Fruit fly (Drosophila melanogaster) whole organism, prepupa: ENCODE measurements around the gene Nha1.

Source experiments
- CG10631 ChIP-seq: fragments of 200-800 bp; sonication (Bioruptor generic); optimal IDR thresholded peaks from 2 replicates; lab custom pipeline; 2016; ENCODE audit warnings: missing biosample characterization, missing genetic modification characterization
- CG11294 ChIP-seq: fragments of 200-800 bp; sonication (Bioruptor generic); IDR thresholded peaks from 2 replicates; pipeline ENCODE4 v1.3.6; 2022; ENCODE audit warnings: missing biosample characterization, missing genetic modification characterization
- CG11902 ChIP-seq: fragments of 200-800 bp; sonication (Bioruptor generic); optimal IDR thresholded peaks from 3 replicates; lab custom pipeline; 2016; ENCODE audit warnings: missing biosample characterization, missing genetic modification characterization
- CG15336 ChIP-seq: fragments of 200-800 bp; sonication (Bioruptor generic); IDR thresholded peaks from 2 replicates; pipeline ENCODE4 v1.3.6; 2022; ENCODE audit warnings: missing biosample characterization, missing genetic modification characterization
- CG1621 ChIP-seq: fragments of 200-800 bp; sonication (Bioruptor generic); optimal IDR thresholded peaks from 3 replicates; lab custom pipeline; 2018; ENCODE audit warnings: missing biosample characterization, mild to moderate bottlenecking, missing genetic modification characterization
- CG31627 ChIP-seq: fragments of 200-800 bp; sonication (Bioruptor generic); optimal IDR thresholded peaks from 3 replicates; lab custom pipeline; 2016; ENCODE audit warnings: missing biosample characterization, missing genetic modification characterization
- CG6163 ChIP-seq: fragments of 200-800 bp; sonication (Bioruptor generic); IDR thresholded peaks from 3 replicates; pipeline ENCODE4 v1.3.6; 2022; ENCODE audit warnings: missing biosample characterization, missing genetic modification characterization
- CG6792 ChIP-seq: fragments of 200-800 bp; sonication (Bioruptor generic); optimal IDR thresholded peaks from 3 replicates; lab custom pipeline; 2016; ENCODE audit warnings: missing biosample characterization, missing genetic modification characterization
- CG6854 ChIP-seq: fragments of 200-800 bp; sonication (Bioruptor generic); optimal IDR thresholded peaks from 2 replicates; lab custom pipeline; 2017; ENCODE audit warnings: missing biosample characterization, mild to moderate bottlenecking, missing genetic modification characterization
- CG7368 ChIP-seq: fragments of 200-800 bp; sonication (Bioruptor generic); optimal IDR thresholded peaks from 3 replicates; lab custom pipeline; 2016; ENCODE audit warnings: missing biosample characterization, missing genetic modification characterization
- CG8119 ChIP-seq: fragments of 200-800 bp; sonication (Bioruptor generic); IDR thresholded peaks from 3 replicates; pipeline ENCODE4 v1.3.6; 2022; ENCODE audit warnings: missing biosample characterization, missing genetic modification characterization
- CG9139 ChIP-seq: fragments of 200-800 bp; sonication (Bioruptor generic); optimal IDR thresholded peaks from 3 replicates; lab custom pipeline; 2017; ENCODE audit warnings: missing biosample characterization, mild to moderate bottlenecking, missing genetic modification characterization
- Eip75B ChIP-seq: fragments of 200-800 bp; sonication (Bioruptor generic); optimal IDR thresholded peaks from 3 replicates; lab custom pipeline; 2016; ENCODE audit warnings: missing biosample characterization, missing genetic modification characterization
- Eip78C ChIP-seq: fragments of 200-800 bp; sonication (Bioruptor generic); peaks from one replicate; lab custom pipeline; 2016; ENCODE audit warnings: missing biosample characterization, missing genetic modification characterization
- Eip93F ChIP-seq: fragments of 200-800 bp; sonication (Bioruptor generic); optimal IDR thresholded peaks from 2 replicates; lab custom pipeline; 2016; ENCODE audit warnings: missing biosample characterization, mild to moderate bottlenecking, missing genetic modification characterization
- Ets21C ChIP-seq: fragments of 200-800 bp; sonication (Bioruptor generic); optimal IDR thresholded peaks from 3 replicates; lab custom pipeline; 2016; ENCODE audit warnings: missing biosample characterization, missing genetic modification characterization
- Gug ChIP-seq: fragments of 200-800 bp; sonication (Bioruptor generic); IDR thresholded peaks from 2 replicates; pipeline ENCODE4 v1.3.6; 2022; ENCODE audit warnings: missing biosample characterization, missing genetic modification characterization
- Hr39 ChIP-seq: fragments of 200-800 bp; sonication (Bioruptor generic); optimal IDR thresholded peaks from 2 replicates; lab custom pipeline; 2016; ENCODE audit warnings: missing biosample characterization, missing genetic modification characterization
- Hr4 ChIP-seq: fragments of 200-800 bp; sonication (Bioruptor generic); optimal IDR thresholded peaks from 3 replicates; lab custom pipeline; 2016; ENCODE audit warnings: missing biosample characterization, missing genetic modification characterization
- Lpt ChIP-seq: fragments of 200-800 bp; sonication (Bioruptor generic); optimal IDR thresholded peaks from 3 replicates; lab custom pipeline; 2016; ENCODE audit warnings: missing biosample characterization, missing genetic modification characterization
- Met ChIP-seq: fragments of 200-800 bp; sonication (Bioruptor generic); optimal IDR thresholded peaks from 3 replicates; lab custom pipeline; 2016; ENCODE audit warnings: missing biosample characterization, missing genetic modification characterization
- OdsH ChIP-seq: fragments of 200-800 bp; sonication (Bioruptor generic); optimal IDR thresholded peaks from 3 replicates; lab custom pipeline; 2016; ENCODE audit warnings: missing biosample characterization, missing genetic modification characterization
- Sox15 ChIP-seq: fragments of 200-800 bp; sonication (Bioruptor generic); optimal IDR thresholded peaks from 3 replicates; lab custom pipeline; 2016; ENCODE audit warnings: missing biosample characterization, missing genetic modification characterization
- esn ChIP-seq: fragments of 200-800 bp; sonication (Bioruptor generic); optimal IDR thresholded peaks from 2 replicates; lab custom pipeline; 2016; ENCODE audit warnings: missing biosample characterization, mild to moderate bottlenecking, missing genetic modification characterization, moderate library complexity
- fd59A ChIP-seq: fragments of 200-800 bp; sonication (Bioruptor generic); optimal IDR thresholded peaks from 2 replicates; lab custom pipeline; 2017; ENCODE audit warnings: missing biosample characterization, mild to moderate bottlenecking, missing genetic modification characterization, missing genetic modification reagents
- fd85E ChIP-seq: fragments of 200-800 bp; sonication (Bioruptor generic); optimal IDR thresholded peaks from 3 replicates; lab custom pipeline; 2016; ENCODE audit warnings: missing biosample characterization, missing genetic modification characterization
- fkh ChIP-seq: fragments of 200-800 bp; sonication (Bioruptor generic); optimal IDR thresholded peaks from 3 replicates; lab custom pipeline; 2017; ENCODE audit warnings: missing biosample characterization, mild to moderate bottlenecking, missing genetic modification characterization, moderate library complexity
- lz ChIP-seq: fragments of 200-800 bp; sonication (Bioruptor generic); optimal IDR thresholded peaks from 3 replicates; lab custom pipeline; 2016; ENCODE audit warnings: missing biosample characterization, missing genetic modification characterization
- net ChIP-seq: fragments of 200-800 bp; sonication (Bioruptor generic); optimal IDR thresholded peaks from 3 replicates; lab custom pipeline; 2016; ENCODE audit warnings: missing biosample characterization, missing genetic modification characterization
- salr ChIP-seq, 2 experiments: fragments of 200-800 bp; sonication (Bioruptor generic); optimal IDR thresholded peaks; 3 replicates each; lab custom pipeline; 2016 to 2018; ENCODE audit warnings: missing biosample characterization in 2 of 2, missing genetic modification characterization in 2 of 2, mild to moderate bottlenecking in 1 of 2
- spab ChIP-seq: fragments of 200-800 bp; sonication (Bioruptor generic); optimal IDR thresholded peaks from 2 replicates; lab custom pipeline; 2017; ENCODE audit warnings: missing biosample characterization, mild to moderate bottlenecking, missing genetic modification characterization, missing genetic modification reagents
- svp ChIP-seq: fragments of 200-800 bp; sonication (Bioruptor generic); peaks from one replicate; lab custom pipeline; 2016; ENCODE audit warnings: missing biosample characterization, missing genetic modification characterization
- vri ChIP-seq: fragments of 200-800 bp; sonication (Bioruptor generic); optimal IDR thresholded peaks from 3 replicates; lab custom pipeline; 2016; ENCODE audit warnings: missing biosample characterization, mild to moderate bottlenecking, missing genetic modification characterization

Gene Nha1

DNA sequence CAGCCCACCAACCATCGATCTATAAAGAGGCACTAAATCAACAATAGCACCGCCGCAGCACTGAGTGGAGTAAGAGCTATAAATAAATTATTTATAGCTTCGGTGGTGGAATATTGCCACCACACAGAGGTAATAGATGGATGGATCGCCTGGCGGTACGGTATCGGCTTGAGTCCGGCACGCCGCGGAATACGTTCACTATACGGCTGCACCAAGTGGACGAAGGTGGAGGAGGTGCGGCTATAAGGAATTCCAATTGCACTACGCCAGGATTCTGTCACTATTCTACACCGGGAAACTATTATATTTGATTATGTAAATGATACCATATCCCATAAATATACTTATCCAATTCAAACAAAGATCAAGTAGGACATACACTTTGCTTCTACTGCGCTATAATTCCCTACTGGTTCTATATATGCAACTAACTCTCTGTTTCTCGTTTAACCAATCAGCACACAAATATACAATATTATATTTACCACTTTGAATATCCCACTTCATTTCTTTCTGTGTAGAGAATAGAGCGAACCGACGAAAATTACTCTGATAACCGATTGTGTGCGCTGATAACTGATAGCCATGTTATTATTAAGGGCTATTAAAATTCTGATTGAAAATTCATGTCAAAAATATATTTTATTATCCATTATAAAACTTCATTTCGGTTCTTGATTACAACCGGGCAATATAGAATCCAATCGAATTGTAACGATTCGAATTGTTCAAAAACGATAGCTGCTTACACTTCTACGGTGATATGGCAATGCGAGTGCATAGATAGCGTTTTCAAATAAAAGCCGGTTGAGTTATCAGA is 50.7 kb downstream of the Nha1 start:
- TF ChIP-seq fd85E (GFP tag; lab: Kevin White, UChicago) (no peak), net (no peak), lz (GFP tag; lab: Kevin White, UChicago) (no peak), CG11902 (GFP tag; lab: Kevin White, UChicago) (no peak), salr (GFP tag; optimal IDR thresholded peaks at IDR 0.05; lab: Kevin White, UChicago) (no peak), svp (no peak), Lpt (GFP tag; lab: Kevin White, UChicago) (no peak), CG8119 (GFP tag; lab: Robert Waterston, UW) (no peak), Eip78C (GFP tag; lab: Kevin White, UChicago) (no peak), Gug (GFP tag; lab: Robert Waterston, UW) (no peak), spab (GFP tag; lab: Kevin White, UChicago) (no peak), CG15336 (GFP tag; lab: Robert Waterston, UW) (no peak), Ets21C (GFP tag; lab: Kevin White, UChicago) (no peak), Eip75B (GFP tag; lab: Kevin White, UChicago) (no peak), CG9139 (GFP tag; lab: Kevin White, UChicago) (no peak), Sox15 (GFP tag; lab: Kevin White, UChicago) (no peak), CG6792 (GFP tag; lab: Kevin White, UChicago) (no peak)

DNA sequence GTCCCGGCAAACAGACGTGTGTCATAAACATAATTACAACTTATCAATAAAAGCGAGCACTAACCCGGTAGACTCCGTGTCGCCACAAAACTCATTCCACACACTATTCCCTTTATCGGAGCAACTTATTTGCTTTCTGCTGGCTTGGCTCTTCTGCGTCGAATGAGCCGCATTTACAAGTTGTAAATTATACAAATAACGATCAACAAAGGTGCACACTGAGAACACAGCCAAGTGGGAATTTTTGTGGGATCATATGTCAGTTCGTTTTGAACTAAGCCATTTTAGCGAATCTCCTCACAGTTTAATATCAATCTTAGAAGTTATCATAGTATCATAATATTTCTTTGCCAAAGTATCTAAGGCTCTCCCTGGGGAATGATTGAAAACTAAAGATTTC is 51.8 kb downstream of the Nha1 start:
- TF ChIP-seq fkh: peak; percentile 58
- no peak for TF ChIP-seq Hr4 (GFP tag; lab: Kevin White, UChicago)

DNA sequence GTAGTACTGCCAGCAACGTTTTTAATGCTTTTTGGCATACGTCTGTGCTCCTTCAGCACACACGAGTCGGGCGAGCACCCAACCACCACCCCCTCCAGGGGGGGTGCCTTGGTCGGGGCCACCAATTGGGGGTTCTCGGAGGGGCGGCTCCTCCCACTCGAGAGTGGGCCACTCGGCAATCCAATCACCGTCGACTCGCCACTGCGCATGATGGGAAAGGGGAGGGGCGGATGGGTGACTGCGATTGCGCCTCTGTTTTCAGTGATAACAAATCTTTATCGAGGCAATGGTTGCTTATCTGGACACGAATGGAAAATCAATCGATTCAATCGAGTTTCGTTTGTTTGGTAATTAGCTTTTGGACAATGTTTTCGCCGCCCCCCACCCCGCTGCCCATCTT is 52.7 kb downstream of the Nha1 start:
- TF ChIP-seq lz (GFP tag; lab: Kevin White, UChicago) (no peak), fd59A (GFP tag; lab: Kevin White, UChicago) (no peak), CG31627 (GFP tag; lab: Kevin White, UChicago) (no peak), OdsH (no peak), Eip75B (GFP tag; lab: Kevin White, UChicago) (no peak), Eip93F (no peak), CG11294 (GFP tag; lab: Robert Waterston, UW) (no peak), CG6163 (GFP tag; lab: Robert Waterston, UW) (0 out of 3 replicates have a peak, but pooled peaks have one; percentile 29), CG10631 (no peak), Met (GFP tag; lab: Kevin White, UChicago) (no peak), Hr39 (no peak), CG7368 (peak; percentile 31), net (no peak), CG6854 (GFP tag; lab: Kevin White, UChicago) (no peak), esn (no peak), CG1621 (tag; lab: Kevin White, UChicago) (no peak), vri (no peak), Eip78C (GFP tag; lab: Kevin White, UChicago) (no peak)
